Fruit fly (Drosophila melanogaster) whole organism, embryonic: Measurements from ENCODE around the gene EMC5.

Experiments
- Abd-B ChIP-seq: fragments of 200-800 bp; sonication (Bioruptor generic); optimal IDR thresholded peaks from 2 replicates; lab custom pipeline; 2018; ENCODE audit warnings: missing biosample characterization, mild to moderate bottlenecking, missing genetic modification characterization, moderate library complexity
- Ada2b ChIP-seq: fragments of 200-800 bp; sonication (Bioruptor generic); IDR thresholded peaks from 2 replicates; pipeline ENCODE4 v1.3.6; 2022; ENCODE audit warnings: missing biosample characterization, missing genetic modification characterization
- CG10366 ChIP-seq: fragments of 200-800 bp; sonication (Bioruptor generic); IDR thresholded peaks from 2 replicates; pipeline ENCODE4 v1.3.6; 2022; ENCODE audit warnings: missing biosample characterization, missing genetic modification characterization
- CG12942 ChIP-seq: fragments of 200-800 bp; sonication (Bioruptor generic); optimal IDR thresholded peaks from 3 replicates; lab custom pipeline; 2016; ENCODE audit warnings: missing biosample characterization, missing genetic modification characterization
- CG14441 ChIP-seq: fragments of 200-800 bp; sonication (Bioruptor generic); IDR thresholded peaks from 2 replicates; pipeline ENCODE4 v1.3.6; 2022; ENCODE audit warnings: missing biosample characterization, missing genetic modification characterization
- CG15073 ChIP-seq: fragments of 200-800 bp; sonication (Bioruptor generic); optimal IDR thresholded peaks from 2 replicates; lab custom pipeline; 2016; ENCODE audit warnings: missing biosample characterization, missing genetic modification characterization
- CG30020 ChIP-seq: fragments of 200-800 bp; optimal IDR thresholded peaks from 2 replicates; lab custom pipeline; 2019; ENCODE audit warnings: missing biosample characterization, mild to moderate bottlenecking, missing genetic modification characterization, moderate library complexity
- CG30431 ChIP-seq: fragments of 200-800 bp; sonication (Bioruptor generic); optimal IDR thresholded peaks from 2 replicates; lab custom pipeline; 2017; ENCODE audit warnings: missing biosample characterization, missing genetic modification characterization
- CG33213 ChIP-seq: fragments of 200-800 bp; sonication (Bioruptor generic); optimal IDR thresholded peaks from 3 replicates; lab custom pipeline; 2016; ENCODE audit warnings: missing biosample characterization, missing genetic modification characterization
- CG42726 ChIP-seq: fragments of 200-800 bp; sonication (Bioruptor generic); IDR thresholded peaks from 2 replicates; pipeline ENCODE4 v1.3.6; 2022; ENCODE audit warnings: missing biosample characterization, missing genetic modification characterization; ENCODE audit not compliant: partially characterized antibody
- CG4424 ChIP-seq: fragments of 200-800 bp; sonication (Bioruptor generic); optimal IDR thresholded peaks from 3 replicates; lab custom pipeline; 2016; ENCODE audit warnings: missing biosample characterization, missing genetic modification characterization
- CG7556 ChIP-seq: fragments of 200-800 bp; sonication (Bioruptor generic); optimal IDR thresholded peaks from 2 replicates; lab custom pipeline; 2017; ENCODE audit warnings: missing biosample characterization, mild to moderate bottlenecking, missing genetic modification characterization
- CG8388 ChIP-seq: fragments of 200-800 bp; sonication (Bioruptor generic); optimal IDR thresholded peaks from 2 replicates; lab custom pipeline; 2019; ENCODE audit warnings: missing biosample characterization, mild to moderate bottlenecking, missing genetic modification characterization, moderate library complexity
- CG9437 ChIP-seq: fragments of 200-800 bp; sonication (Bioruptor generic); optimal IDR thresholded peaks from 2 replicates; lab custom pipeline; 2018; ENCODE audit warnings: missing biosample characterization, mild to moderate bottlenecking, missing genetic modification characterization
- D19A ChIP-seq: fragments of 200-800 bp; optimal IDR thresholded peaks from 3 replicates; lab custom pipeline; 2019; ENCODE audit warnings: missing biosample characterization, mild to moderate bottlenecking, missing genetic modification characterization, moderate library complexity
- Dll ChIP-seq: fragments of 200-800 bp; sonication (Bioruptor generic); IDR thresholded peaks from 4 replicates; pipeline ENCODE4 v1.3.6; 2022; ENCODE audit warnings: missing biosample characterization, missing genetic modification characterization; ENCODE audit not compliant: partially characterized antibody
- E2f2 ChIP-seq: fragments of 200-800 bp; sonication (Bioruptor generic); IDR thresholded peaks from 2 replicates; pipeline ENCODE4 v1.3.6; 2022; ENCODE audit warnings: missing biosample characterization, missing genetic modification characterization
- Gug ChIP-seq: fragments of 200-800 bp; sonication (Bioruptor generic); IDR thresholded peaks from 4 replicates; pipeline ENCODE4 v1.3.6; 2022; ENCODE audit warnings: missing biosample characterization, missing genetic modification characterization
- Oli ChIP-seq: fragments of 200-800 bp; sonication (Bioruptor generic); optimal IDR thresholded peaks from 2 replicates; lab custom pipeline; 2018; ENCODE audit warnings: missing biosample characterization, mild to moderate bottlenecking, missing genetic modification characterization, moderate library complexity
- Rx ChIP-seq: fragments of 200-800 bp; sonication (Bioruptor generic); IDR thresholded peaks from 2 replicates; pipeline ENCODE4 v1.3.6; 2022; ENCODE audit warnings: missing biosample characterization, missing genetic modification characterization
- Sox102F ChIP-seq: fragments of 200-800 bp; sonication (Bioruptor generic); optimal IDR thresholded peaks from 2 replicates; lab custom pipeline; 2018; ENCODE audit warnings: missing biosample characterization, mild to moderate bottlenecking, missing genetic modification characterization, moderate library complexity
- Spps ChIP-seq: fragments of 200-800 bp; sonication (Bioruptor generic); optimal IDR thresholded peaks from 2 replicates; lab custom pipeline; 2018; ENCODE audit warnings: missing biosample characterization, mild to moderate bottlenecking, missing genetic modification characterization
- Stat92E ChIP-seq, 3 experiments: fragments of >200 bp in 2 of 3; fragments of 200-800 bp in 1 of 3; sonication (Bioruptor generic) in 1 of 3; optimal IDR thresholded peaks; 2 replicates each; lab custom pipeline; 2017 to 2019; ENCODE audit warnings: missing biosample characterization in 3 of 3, missing genetic modification characterization in 3 of 3, mild to moderate bottlenecking in 1 of 3, moderate library complexity in 1 of 3
- Vsx1 ChIP-seq: fragments of 200-800 bp; sonication (Bioruptor generic); optimal IDR thresholded peaks from 2 replicates; lab custom pipeline; 2017; ENCODE audit warnings: missing biosample characterization, mild to moderate bottlenecking, missing genetic modification characterization, missing genetic modification reagents
- YL-1 ChIP-seq: fragments of 200-800 bp; sonication (Bioruptor generic); optimal IDR thresholded peaks from 3 replicates; lab custom pipeline; 2017; ENCODE audit warnings: missing biosample characterization, mild to moderate bottlenecking, missing genetic modification characterization
- aop ChIP-seq: fragments of 200-800 bp; sonication (Bioruptor generic); IDR thresholded peaks from 2 replicates; pipeline ENCODE4 v1.3.6; 2022; ENCODE audit warnings: missing biosample characterization, missing genetic modification characterization
- bab2 ChIP-seq: fragments of 200-800 bp; sonication (Bioruptor generic); optimal IDR thresholded peaks from 2 replicates; lab custom pipeline; 2016; ENCODE audit warnings: missing biosample characterization, missing genetic modification characterization
- bsh ChIP-seq, 2 experiments: fragments of 200-800 bp; sonication (Bioruptor generic); optimal IDR thresholded peaks; 2 replicates each; lab custom pipeline; 2017 to 2018; ENCODE audit warnings: mild to moderate bottlenecking in 2 of 2, missing biosample characterization in 2 of 2, missing genetic modification characterization in 2 of 2, moderate library complexity in 1 of 2
- cad ChIP-seq: fragments of >200 bp; optimal IDR thresholded peaks from 2 replicates; lab custom pipeline; 2017; ENCODE audit warnings: missing biosample characterization, missing genetic modification characterization
- cas ChIP-seq: fragments of 200-800 bp; sonication (Bioruptor generic); IDR thresholded peaks from 2 replicates; pipeline ENCODE4 v1.3.6; 2022; ENCODE audit warnings: missing biosample characterization, missing genetic modification characterization
- chm ChIP-seq: fragments of 200-800 bp; sonication (Bioruptor generic); IDR thresholded peaks from 2 replicates; pipeline ENCODE4 v1.3.6; 2022; ENCODE audit warnings: missing biosample characterization, missing genetic modification characterization
- danr ChIP-seq: fragments of 200-800 bp; sonication (Bioruptor generic); IDR thresholded peaks from 2 replicates; pipeline ENCODE4 v1.3.6; 2022; ENCODE audit warnings: missing biosample characterization, missing genetic modification characterization
- disco-r ChIP-seq: fragments of 200-800 bp; sonication (Bioruptor generic); optimal IDR thresholded peaks from 2 replicates; lab custom pipeline; 2016; ENCODE audit warnings: missing biosample characterization, missing genetic modification characterization
- dmrt99B ChIP-seq: fragments of 200-800 bp; sonication (Bioruptor generic); optimal IDR thresholded peaks from 2 replicates; lab custom pipeline; 2018; ENCODE audit warnings: missing biosample characterization, mild to moderate bottlenecking, missing genetic modification characterization, moderate library complexity
- eve ChIP-seq, 2 experiments: fragments of >200 bp; optimal IDR thresholded peaks; 2 replicates each; lab custom pipeline; 2017; ENCODE audit warnings: missing biosample characterization in 2 of 2, missing genetic modification characterization in 2 of 2
- fd96Cb ChIP-seq: fragments of 200-800 bp; sonication (Bioruptor generic); optimal IDR thresholded peaks from 2 replicates; lab custom pipeline; 2018; ENCODE audit warnings: missing biosample characterization, mild to moderate bottlenecking, missing genetic modification characterization, moderate library complexity
- h ChIP-seq: fragments of >200 bp; optimal IDR thresholded peaks from 2 replicates; lab custom pipeline; 2017
- hbn ChIP-seq: fragments of 200-800 bp; sonication (Bioruptor generic); IDR thresholded peaks from 2 replicates; pipeline ENCODE4 v1.3.6; 2022; ENCODE audit warnings: missing biosample characterization, missing genetic modification characterization; ENCODE audit not compliant: partially characterized antibody
- klu ChIP-seq: fragments of 200-800 bp; sonication (Bioruptor generic); IDR thresholded peaks from 2 replicates; pipeline ENCODE4 v1.3.6; 2022; ENCODE audit warnings: missing biosample characterization, missing genetic modification characterization
- lola ChIP-seq, 3 experiments: fragments of >200 bp in 2 of 3; fragments of 200-800 bp in 1 of 3; sonication (Bioruptor generic) in 1 of 3; optimal IDR thresholded peaks; 2 replicates each; lab custom pipeline; 2017 to 2019; ENCODE audit warnings: missing biosample characterization in 3 of 3, missing genetic modification characterization in 3 of 3, mild to moderate bottlenecking in 1 of 3, moderate library complexity in 1 of 3
- mirr ChIP-seq: fragments of 200-800 bp; sonication (Bioruptor generic); optimal IDR thresholded peaks from 3 replicates; lab custom pipeline; 2018; ENCODE audit warnings: missing biosample characterization, mild to moderate bottlenecking, missing genetic modification characterization
- odd ChIP-seq: fragments of 200-800 bp; sonication (Bioruptor generic); optimal IDR thresholded peaks from 2 replicates; lab custom pipeline; 2017; ENCODE audit warnings: missing biosample characterization, mild to moderate bottlenecking, missing genetic modification characterization
- phol ChIP-seq: fragments of 200-800 bp; sonication (Bioruptor generic); optimal IDR thresholded peaks from 3 replicates; lab custom pipeline; 2018; ENCODE audit warnings: missing biosample characterization, mild to moderate bottlenecking, missing genetic modification characterization, moderate library complexity
- sc ChIP-seq, 3 experiments: fragments of >200 bp in 2 of 3; fragments of 200-800 bp in 1 of 3; sonication (Bioruptor generic) in 1 of 3; optimal IDR thresholded peaks; 2 replicates in 2 of 3; 3 replicates in 1 of 3; lab custom pipeline; 2017; ENCODE audit warnings: mild to moderate bottlenecking in 1 of 3, missing biosample characterization in 1 of 3, missing genetic modification characterization in 1 of 3, missing genetic modification reagents in 1 of 3
- sens ChIP-seq: fragments of 200-800 bp; sonication (Bioruptor generic); peaks from one replicate; lab custom pipeline; 2016; ENCODE audit warnings: missing biosample characterization, missing genetic modification characterization
- tup ChIP-seq: fragments of 200-800 bp; sonication (Bioruptor generic); optimal IDR thresholded peaks from 2 replicates; lab custom pipeline; 2016; ENCODE audit warnings: missing biosample characterization, mild to moderate bottlenecking, missing genetic modification characterization, moderate library complexity
- zfh1 ChIP-seq: fragments of 200-800 bp; sonication (Bioruptor generic); IDR thresholded peaks from 3 replicates; pipeline ENCODE4 v1.3.6; 2022; ENCODE audit warnings: missing biosample characterization, missing genetic modification characterization

The EMC5 gene

dm6 chr2L:18981484-18981883, 6.0 kb upstream of the EMC5 start (continued):
- TF ChIP-seq CG42726 (GFP tag; lab: Robert Waterston, UW) (no peak), cas (GFP tag; lab: Robert Waterston, UW) (no peak)

dm6 chr2L:18981947-18982579, 5.4 kb upstream of the EMC5 start:
- TF ChIP-seq cad (no peak), CG12942 (GFP tag; lab: Kevin White, UChicago) (no peak), bsh (GFP tag; optimal IDR thresholded peaks at IDR 0.05; lab: Kevin White, UChicago) (peak; percentile 65 to 75), Stat92E (GFP tag; optimal IDR thresholded peaks at IDR 0.05; lab: Kevin White, UChicago) (no peak), klu (GFP tag; lab: Robert Waterston, UW) (no peak), danr (GFP tag; lab: Robert Waterston, UW) (no peak), E2f2 (no peak), lola (GFP tag; optimal IDR thresholded peaks at IDR 0.05; lab: Kevin White, UChicago) (peak in 1 of 3 experiments; percentile 40), Sox102F (GFP tag; lab: Kevin White, UChicago) (peak; percentile 69), D19A (peak; percentile 26), CG9437 (GFP tag; lab: Kevin White, UChicago) (no peak), zfh1 (GFP tag; lab: Robert Waterston, UW) (peak; percentile 64; the same call in 2 of the 3 replicates), CG14441 (GFP tag; lab: Robert Waterston, UW) (no peak), fd96Cb (peak; percentile 48), Abd-B (GFP tag; lab: Kevin White, UChicago) (peak; percentile 4), mirr (GFP tag; lab: Kevin White, UChicago) (no peak), hbn (GFP tag; lab: Robert Waterston, UW) (no peak), CG30431 (GFP tag; lab: Kevin White, UChicago) (peak; percentile 25), CG30020 (tag; lab: Kevin White, UChicago) (no peak), sens (peak; percentile 83), sc (optimal IDR thresholded peaks at IDR 0.05; lab: Kevin White, UChicago) (no peak), sc (GFP tag; optimal IDR thresholded peaks at IDR 0.05; lab: Kevin White, UChicago) (no peak), CG15073 (GFP tag; lab: Kevin White, UChicago) (no peak), disco-r (no peak), Vsx1 (GFP tag; lab: Kevin White, UChicago) (peak; percentile 36), Rx (no peak), Gug (no peak), Ada2b (GFP tag; lab: Robert Waterston, UW) (no peak), CG4424 (GFP tag; lab: Kevin White, UChicago) (peak; percentile 18), CG10366 (GFP tag; lab: Robert Waterston, UW) (no peak), CG33213 (GFP tag; lab: Kevin White, UChicago) (no peak), aop (no peak), YL-1 (no peak), Dll (GFP tag; lab: Robert Waterston, UW) (no peak), CG8388 (peak; percentile 46), CG7556 (GFP tag; lab: Kevin White, UChicago) (peak; percentile 19), h (lab: Kevin White, UChicago) (no peak), Spps (tag; lab: Kevin White, UChicago) (peak; percentile 24), phol (tag; lab: Kevin White, UChicago) (peak; percentile 56), Oli (peak; percentile 39), eve (GFP tag; optimal IDR thresholded peaks at IDR 0.05; lab: Kevin White, UChicago) (peak in 1 of 2 experiments; percentile 34), chm (GFP tag; lab: Robert Waterston, UW) (no peak), dmrt99B (peak; percentile 68), tup (GFP tag; lab: Kevin White, UChicago) (no peak), bab2 (no peak), odd (GFP tag; lab: Kevin White, UChicago) (no peak)
